Worm (Caenorhabditis elegans) whole organism, L2 larva: ENCODE results near the gene tmed-13.
A peak's percentile ranks its signal among the peaks of the same experiment; 100 is the strongest.

Experiments used
- ZK546.5 ChIP-seq: sonication (generic microtip); optimal IDR thresholded peaks from 2 replicates; lab custom pipeline; 2017; ENCODE audit warnings: missing biosample characterization, missing genetic modification characterization
- elt-3 ChIP-seq: sonication (generic microtip); optimal IDR thresholded peaks from 2 replicates; lab custom pipeline; 2017; ENCODE audit warnings: missing biosample characterization, missing genetic modification characterization
- mbf-1 ChIP-seq: sonication (generic microtip); optimal IDR thresholded peaks from 2 replicates; lab custom pipeline; 2017; ENCODE audit warnings: missing biosample characterization, missing genetic modification characterization
- skn-1 ChIP-seq: sonication (generic microtip); optimal IDR thresholded peaks from 2 replicates; lab custom pipeline; 2017; ENCODE audit warnings: missing biosample characterization, missing genetic modification characterization
- sma-3 ChIP-seq: sonication (generic microtip); optimal IDR thresholded peaks from 2 replicates; lab custom pipeline; 2016; ENCODE audit warnings: missing genetic modification reagents, missing genetic modification characterization, missing compliant biosample characterization
- unc-39 ChIP-seq: fragments of 150-350 bp; optimal IDR thresholded peaks from 2 replicates; lab custom pipeline; 2014; ENCODE audit warnings: missing biosample characterization, missing genetic modification characterization

ce11 chrIV:6474751-6475150 lies 3.6 kb upstream of the tmed-13 start:
- TF ChIP-seq sma-3 (GFP tag; lab: Kevin White, UChicago) (peak; percentile 16), elt-3 (tag; lab: Kevin White, UChicago) (no peak), unc-39 (tag; lab: Kevin White, UChicago) (no peak), ZK546.5 (tag; lab: Kevin White, UChicago) (no peak), skn-1 (no peak), mbf-1 (tag; lab: Kevin White, UChicago) (no peak)
